Worm (Caenorhabditis elegans): ENCODE results near the gene clh-1.

Gene clh-1

DNA sequence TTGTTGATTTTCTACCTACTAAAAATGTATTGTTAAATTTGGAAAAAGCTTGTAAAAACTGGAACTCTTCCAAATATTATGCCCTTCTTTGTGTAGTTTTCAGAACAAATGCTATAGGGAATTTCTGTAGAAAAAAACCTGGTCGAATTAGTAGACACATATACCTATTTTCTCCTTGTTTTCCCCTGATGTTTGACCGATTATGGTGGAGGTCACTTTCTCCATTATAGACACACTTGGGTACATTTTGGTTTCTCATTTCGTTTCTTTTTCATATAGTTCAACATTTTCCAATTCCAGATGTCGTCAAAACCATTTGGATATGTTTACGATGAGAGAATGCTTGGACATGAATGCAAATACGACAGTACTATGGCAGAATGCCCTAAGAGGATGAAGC is 57.5 kb downstream of the clh-1 start, which contains the start of gene hda-5:
hda-5 (plus strand) TSS at position 301 of the 400 bp plus-strand sequence.
- no peak for TF ChIP-seq fos-1 (tag; optimal IDR thresholded peaks at IDR 0.05)
- TF ChIP-seq lin-14 (GFP tag; optimal IDR thresholded peaks at IDR 0.05), result no peak
- no peak for TF ChIP-seq fkh-4 (tag; optimal IDR thresholded peaks at IDR 0.05; ENCODE audit: borderline replicate concordance)
- no peak for TF ChIP-seq nhr-12 (tag; optimal IDR thresholded peaks at IDR 0.05)
- TF ChIP-seq unc-130 (tag; optimal IDR thresholded peaks at IDR 0.05), result no peak
- TF ChIP-seq sox-4 (tag; optimal IDR thresholded peaks at IDR 0.05), result no peak
- no peak for TF ChIP-seq fkh-8 (tag; optimal IDR thresholded peaks at IDR 0.05)
- TF ChIP-seq nhr-76 (tag; optimal IDR thresholded peaks at IDR 0.05), result no peak
- no peak for TF ChIP-seq unc-86 (tag; optimal IDR thresholded peaks at IDR 0.05)
- no peak for TF ChIP-seq mab-9 (GFP tag; IDR thresholded peaks at IDR 0.05)
- no peak for TF ChIP-seq mef-2 (tag; optimal IDR thresholded peaks at IDR 0.05)

ce11 chrII:11797194-11797593 is 59.1 kb downstream of the clh-1 start:
- TF ChIP-seq elt-2 (tag; optimal IDR thresholded peaks at IDR 0.05), result peak; percentile 78
- TF ChIP-seq sptf-1 (tag; optimal IDR thresholded peaks at IDR 0.05), result no peak
